Fruit fly (Drosophila melanogaster): Measurements from ENCODE around the gene Mcm10.

The Mcm10 gene

DNA sequence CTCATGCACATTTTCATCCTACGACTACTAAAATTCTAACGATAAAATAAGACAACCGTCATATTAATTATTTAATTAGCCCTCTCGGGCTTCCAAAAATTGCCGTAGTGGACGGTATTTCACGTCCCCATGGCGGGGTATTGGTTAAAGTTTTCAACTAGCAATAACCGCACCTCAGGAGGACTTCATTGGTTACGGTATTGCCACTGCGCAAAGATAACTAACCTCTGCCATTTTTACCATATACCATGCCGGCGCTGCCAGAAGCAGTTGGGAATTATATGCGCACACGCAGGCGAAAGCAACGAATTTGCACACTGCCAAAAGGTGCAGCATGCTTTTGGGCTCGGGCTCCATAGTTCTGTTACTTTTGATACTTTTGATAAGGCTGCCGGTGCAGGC, 35.2 kb downstream of the Mcm10 start (continued):
- TF ChIP-seq CG4820 (GFP tag; optimal IDR thresholded peaks at IDR 0.05) (peak; percentile 1), bcd (GFP tag; optimal IDR thresholded peaks at IDR 0.05) (peak; percentile 36), CG6175 (GFP tag; IDR thresholded peaks at IDR 0.05) (no peak), MTF-1 (GFP tag; optimal IDR thresholded peaks at IDR 0.05; ENCODE audit: borderline replicate concordance) (peak; percentile 49), Sry-δ (GFP tag; optimal IDR thresholded peaks at IDR 0.05) (peak; percentile 17), CG4424 (GFP tag; optimal IDR thresholded peaks at IDR 0.05) (peak; percentile 2), aop (GFP tag; IDR thresholded peaks at IDR 0.05) (no peak), Med (GFP tag) (peak; percentile 94), tx (GFP tag; optimal IDR thresholded peaks at IDR 0.05) (peak; percentile 15), CG8924 (tag; optimal IDR thresholded peaks at IDR 0.05) (peak; percentile 39), CG7745 (tag; optimal IDR thresholded peaks at IDR 0.05) (no peak), CG10654 (GFP tag; optimal IDR thresholded peaks at IDR 0.05) (peak; percentile 12), CG14667 (GFP tag; IDR thresholded peaks at IDR 0.05) (no peak), jumu (GFP tag; optimal IDR thresholded peaks at IDR 0.05) (peak; percentile 43), nmo (GFP tag; optimal IDR thresholded peaks at IDR 0.05) (peak; percentile 5), fu2 (GFP tag; optimal IDR thresholded peaks at IDR 0.05) (no peak), Gsc (GFP tag; IDR thresholded peaks at IDR 0.05) (no peak), ewg (GFP tag; optimal IDR thresholded peaks at IDR 0.05) (peak; percentile 54), repo (GFP tag; optimal IDR thresholded peaks at IDR 0.05) (peak; percentile 46), az2 (GFP tag; optimal IDR thresholded peaks at IDR 0.05) (no peak), Trl (optimal IDR thresholded peaks at IDR 0.05) (no peak), Trl (GFP tag; optimal IDR thresholded peaks at IDR 0.05) (peak; percentile 38), ind (GFP tag; optimal IDR thresholded peaks at IDR 0.05) (peak; percentile 11), CG34376 (GFP tag; optimal IDR thresholded peaks at IDR 0.05) (peak; percentile 60), CG2678 (tag; optimal IDR thresholded peaks at IDR 0.05) (no peak), dm (GFP tag; optimal IDR thresholded peaks at IDR 0.05) (no peak), HmgZ (tag; optimal IDR thresholded peaks at IDR 0.05) (peak; percentile 43), Sry-β (GFP tag; optimal IDR thresholded peaks at IDR 0.05) (no peak), hth (optimal IDR thresholded peaks at IDR 0.05) (no peak), tgo (GFP tag; IDR thresholded peaks at IDR 0.05) (no peak; the same call in 2 of the 3 replicates), CG7357 (GFP tag; IDR thresholded peaks at IDR 0.05) (no peak), salm (tag; optimal IDR thresholded peaks at IDR 0.05) (no peak), zen2 (GFP tag; IDR thresholded peaks at IDR 0.05; ENCODE audit: partially characterized antibody) (peak; percentile 46; the same call in 1 of the 3 replicates), Stat92E (GFP tag; optimal IDR thresholded peaks at IDR 0.05) (peak in 1 of 3 experiments; percentile 57), CG34422 (GFP tag; IDR thresholded peaks at IDR 0.05) (no peak), bsh (GFP tag; optimal IDR thresholded peaks at IDR 0.05) (no peak), CG15073 (GFP tag; optimal IDR thresholded peaks at IDR 0.05) (no peak), CG10565 (GFP tag; optimal IDR thresholded peaks at IDR 0.05) (no peak), CG1024 (GFP tag; IDR thresholded peaks at IDR 0.05) (peak; percentile 42; the same call in 1 of the 2 replicates), CHES-1-like (GFP tag; optimal IDR thresholded peaks at IDR 0.05) (peak; percentile 40), CG11398 (GFP tag; optimal IDR thresholded peaks at IDR 0.05) (peak; percentile 23), fd96Cb (tag; optimal IDR thresholded peaks at IDR 0.05) (peak; percentile 40), Elba2 (GFP tag; optimal IDR thresholded peaks at IDR 0.05) (peak; percentile 37), CG12942 (GFP tag; optimal IDR thresholded peaks at IDR 0.05) (peak; percentile 5), CG32767 (GFP tag; IDR thresholded peaks at IDR 0.05) (no peak), CG17612 (GFP tag; IDR thresholded peaks at IDR 0.05) (no peak), CG7963 (GFP tag; IDR thresholded peaks at IDR 0.05; ENCODE audit: partially characterized antibody) (peak; percentile 49; the same call in 1 of the 3 replicates), dpn (GFP tag; optimal IDR thresholded peaks at IDR 0.05) (peak in 1 of 2 experiments; percentile 63), CG7271 (tag; optimal IDR thresholded peaks at IDR 0.05) (no peak), CG31388 (GFP tag; optimal IDR thresholded peaks at IDR 0.05) (no peak), CG18599 (GFP tag; optimal IDR thresholded peaks at IDR 0.05) (peak; percentile 47)
